Worm (Caenorhabditis elegans) whole organism, L2 larva: ENCODE data around the gene F47B10.8.

ENCODE experiments used
- C34F6.9 ChIP-seq: fragments of 150-350 bp; optimal IDR thresholded peaks from 2 replicates; lab custom pipeline; 2014; ENCODE audit warnings: missing biosample characterization, missing genetic modification characterization
- F13H6.1 ChIP-seq: sonication (generic microtip); optimal IDR thresholded peaks from 2 replicates; lab custom pipeline; 2016; ENCODE audit warnings: missing genetic modification characterization, missing compliant biosample characterization
- R02D3.7 ChIP-seq: fragments of 150-350 bp; optimal IDR thresholded peaks from 2 replicates; lab custom pipeline; 2014; ENCODE audit warnings: missing biosample characterization, missing genetic modification characterization
- Y55F3AM.14 ChIP-seq: fragments of 200-800 bp; sonication (Bioruptor generic); optimal IDR thresholded peaks from 2 replicates; lab custom pipeline; 2018; ENCODE audit warnings: mild to moderate bottlenecking, missing genetic modification characterization, missing compliant biosample characterization
- ZK546.5 ChIP-seq: sonication (generic microtip); optimal IDR thresholded peaks from 2 replicates; lab custom pipeline; 2017; ENCODE audit warnings: missing biosample characterization, missing genetic modification characterization
- alr-1 ChIP-seq: fragments of 150-350 bp; optimal IDR thresholded peaks from 2 replicates; lab custom pipeline; 2014; ENCODE audit warnings: missing biosample characterization, missing genetic modification characterization
- aly-2 ChIP-seq: fragments of 150-350 bp; optimal IDR thresholded peaks from 2 replicates; lab custom pipeline; 2014; ENCODE audit warnings: missing biosample characterization, missing genetic modification characterization
- ama-1 ChIP-seq: fragments of 150-350 bp; optimal IDR thresholded peaks from 2 replicates; lab custom pipeline; 2018; ENCODE audit warnings: inconsistent platforms
- blmp-1 ChIP-seq: sonication (generic microtip); optimal IDR thresholded peaks from 2 replicates; lab custom pipeline; 2017; ENCODE audit warnings: missing genetic modification characterization, mild to moderate bottlenecking, missing compliant biosample characterization, antibody characterized with exemption, moderate library complexity; ENCODE audit not compliant: insufficient read depth
- ceh-16 ChIP-seq: fragments of 150-350 bp; optimal IDR thresholded peaks from 2 replicates; lab custom pipeline; 2014; ENCODE audit warnings: missing biosample characterization, missing genetic modification characterization
- ceh-82 ChIP-seq: fragments of 150-350 bp; optimal IDR thresholded peaks from 2 replicates; lab custom pipeline; 2014; ENCODE audit warnings: missing biosample characterization, missing genetic modification characterization
- crh-2 ChIP-seq: sonication (generic microtip); optimal IDR thresholded peaks from 2 replicates; lab custom pipeline; 2017; ENCODE audit warnings: missing biosample characterization, missing genetic modification characterization
- dmd-4 ChIP-seq: sonication (generic microtip); optimal IDR thresholded peaks from 2 replicates; lab custom pipeline; 2017; ENCODE audit warnings: missing biosample characterization, missing genetic modification characterization
- egl-27 ChIP-seq: sonication (generic microtip); optimal IDR thresholded peaks from 3 replicates; lab custom pipeline; 2017; ENCODE audit warnings: missing biosample characterization, missing genetic modification reagents, missing genetic modification characterization
- elt-1 ChIP-seq: fragments of 150-350 bp; optimal IDR thresholded peaks from 2 replicates; lab custom pipeline; 2014; ENCODE audit warnings: missing biosample characterization, missing genetic modification characterization
- elt-3 ChIP-seq: sonication (generic microtip); optimal IDR thresholded peaks from 2 replicates; lab custom pipeline; 2017; ENCODE audit warnings: missing biosample characterization, missing genetic modification characterization
- fos-1 ChIP-seq: fragments of 150-350 bp; optimal IDR thresholded peaks from 2 replicates; lab custom pipeline; 2014; ENCODE audit warnings: missing biosample characterization, missing genetic modification characterization
- gmeb-1 ChIP-seq: fragments of 150-350 bp; optimal IDR thresholded peaks from 2 replicates; lab custom pipeline; 2014; ENCODE audit warnings: missing biosample characterization, missing genetic modification characterization
- lin-11 ChIP-seq: fragments of 150-350 bp; sonication (generic microtip); optimal IDR thresholded peaks from 2 replicates; lab custom pipeline; 2014; ENCODE audit warnings: missing biosample characterization, missing genetic modification characterization, inconsistent platforms, mixed read lengths
- lin-13 ChIP-seq: fragments of 150-350 bp; optimal IDR thresholded peaks from 2 replicates; lab custom pipeline; 2014; ENCODE audit warnings: missing biosample characterization, missing genetic modification reagents, missing genetic modification characterization
- lin-39 ChIP-seq: fragments of 150-350 bp; optimal IDR thresholded peaks from 2 replicates; lab custom pipeline; 2014; ENCODE audit warnings: missing biosample characterization, missing genetic modification reagents, missing genetic modification characterization
- lsy-2 ChIP-seq, 2 experiments: fragments of 150-350 bp in 1 of 2; sonication (generic microtip) in 1 of 2; optimal IDR thresholded peaks; 2 replicates each; lab custom pipeline; 2014 to 2017; ENCODE audit warnings: missing biosample characterization in 2 of 2, missing genetic modification characterization in 2 of 2
- mab-5 ChIP-seq: fragments of 150-350 bp; optimal IDR thresholded peaks from 2 replicates; lab custom pipeline; 2014; ENCODE audit warnings: missing biosample characterization, missing genetic modification characterization
- mbf-1 ChIP-seq: sonication (generic microtip); optimal IDR thresholded peaks from 2 replicates; lab custom pipeline; 2017; ENCODE audit warnings: missing biosample characterization, missing genetic modification characterization
- mdl-1 ChIP-seq, 2 experiments: fragments of 150-350 bp in 1 of 2; sonication (generic microtip) in 1 of 2; optimal IDR thresholded peaks; 2 replicates each; lab custom pipeline; 2017; ENCODE audit warnings: missing biosample characterization in 2 of 2, missing genetic modification characterization in 2 of 2
- nhr-10 ChIP-seq: sonication (generic microtip); optimal IDR thresholded peaks from 2 replicates; lab custom pipeline; 2017; ENCODE audit warnings: missing biosample characterization, missing genetic modification characterization
- nhr-11 ChIP-seq: fragments of 150-350 bp; optimal IDR thresholded peaks from 2 replicates; lab custom pipeline; 2014; ENCODE audit warnings: missing biosample characterization, missing genetic modification characterization
- nhr-12 ChIP-seq: fragments of 150-350 bp; optimal IDR thresholded peaks from 2 replicates; lab custom pipeline; 2014; ENCODE audit warnings: missing biosample characterization, missing genetic modification characterization
- nhr-129 ChIP-seq: fragments of 150-350 bp; optimal IDR thresholded peaks from 2 replicates; lab custom pipeline; 2014; ENCODE audit warnings: missing biosample characterization, missing genetic modification characterization
- nhr-21 ChIP-seq: fragments of 150-350 bp; optimal IDR thresholded peaks from 2 replicates; lab custom pipeline; 2014; ENCODE audit warnings: missing biosample characterization, missing genetic modification characterization
- nhr-23 ChIP-seq: fragments of 150-350 bp; optimal IDR thresholded peaks from 2 replicates; lab custom pipeline; 2014; ENCODE audit warnings: missing biosample characterization, missing genetic modification reagents, missing genetic modification characterization
- nhr-237 ChIP-seq: fragments of 150-350 bp; optimal IDR thresholded peaks from 2 replicates; lab custom pipeline; 2014; ENCODE audit warnings: missing biosample characterization, missing genetic modification characterization
- nhr-25 ChIP-seq: fragments of 150-350 bp; sonication (generic microtip); optimal IDR thresholded peaks from 3 replicates; lab custom pipeline; 2014; ENCODE audit warnings: missing biosample characterization, missing genetic modification characterization
- nhr-6 ChIP-seq: fragments of 150-350 bp; optimal IDR thresholded peaks from 2 replicates; lab custom pipeline; 2014; ENCODE audit warnings: missing biosample characterization, missing genetic modification characterization
- nhr-77 ChIP-seq: fragments of 150-350 bp; optimal IDR thresholded peaks from 2 replicates; lab custom pipeline; 2014; ENCODE audit warnings: missing biosample characterization, missing genetic modification characterization
- peb-1 ChIP-seq: fragments of 150-350 bp; optimal IDR thresholded peaks from 2 replicates; lab custom pipeline; 2014; ENCODE audit warnings: missing biosample characterization, missing genetic modification characterization
- sem-4 ChIP-seq: fragments of 150-350 bp; optimal IDR thresholded peaks from 2 replicates; lab custom pipeline; 2014; ENCODE audit warnings: missing biosample characterization, missing genetic modification reagents, missing genetic modification characterization
- skn-1 ChIP-seq: sonication (generic microtip); optimal IDR thresholded peaks from 2 replicates; lab custom pipeline; 2017; ENCODE audit warnings: missing biosample characterization, missing genetic modification characterization
- sma-3 ChIP-seq: sonication (generic microtip); optimal IDR thresholded peaks from 2 replicates; lab custom pipeline; 2016; ENCODE audit warnings: missing genetic modification reagents, missing genetic modification characterization, missing compliant biosample characterization
- sma-9 ChIP-seq, 2 experiments: fragments of 150-350 bp in 1 of 2; sonication (generic microtip) in 1 of 2; optimal IDR thresholded peaks; 2 replicates each; lab custom pipeline; 2014 to 2016; ENCODE audit warnings: missing genetic modification characterization in 2 of 2, mild to moderate bottlenecking in 1 of 2, missing biosample characterization in 1 of 2, missing compliant biosample characterization in 1 of 2, missing genetic modification reagents in 1 of 2, moderate library complexity in 1 of 2
- snpc-4 ChIP-seq: fragments of 150-350 bp; optimal IDR thresholded peaks from 2 replicates; lab custom pipeline; 2014; ENCODE audit warnings: missing biosample characterization, missing genetic modification characterization
- unc-39 ChIP-seq: fragments of 150-350 bp; optimal IDR thresholded peaks from 2 replicates; lab custom pipeline; 2014; ENCODE audit warnings: missing biosample characterization, missing genetic modification characterization
- unc-55 ChIP-seq: fragments of 150-350 bp; sonication (generic microtip); optimal IDR thresholded peaks from 3 replicates; lab custom pipeline; 2014; ENCODE audit warnings: missing biosample characterization, missing genetic modification reagents, missing genetic modification characterization
- unc-62 ChIP-seq: fragments of 150-350 bp; optimal IDR thresholded peaks from 2 replicates; lab custom pipeline; 2014; ENCODE audit warnings: missing biosample characterization, missing genetic modification reagents, missing genetic modification characterization
- zag-1 ChIP-seq: fragments of 150-350 bp; optimal IDR thresholded peaks from 2 replicates; lab custom pipeline; 2014; ENCODE audit warnings: missing biosample characterization, missing genetic modification characterization
- ztf-1 ChIP-seq: fragments of 200-800 bp; sonication (Bioruptor generic); conservative IDR thresholded peaks from 2 replicates; pipeline ENCODE4 v1.3.6; 2022; ENCODE audit warnings: missing genetic modification characterization, missing compliant biosample characterization
- ztf-11 ChIP-seq: sonication (generic microtip); optimal IDR thresholded peaks from 2 replicates; lab custom pipeline; 2017; ENCODE audit warnings: missing biosample characterization, missing genetic modification characterization
- ztf-4 ChIP-seq: fragments of 150-350 bp; optimal IDR thresholded peaks from 2 replicates; lab custom pipeline; 2014; ENCODE audit warnings: missing biosample characterization, missing genetic modification characterization

The F47B10.8 gene

DNA sequence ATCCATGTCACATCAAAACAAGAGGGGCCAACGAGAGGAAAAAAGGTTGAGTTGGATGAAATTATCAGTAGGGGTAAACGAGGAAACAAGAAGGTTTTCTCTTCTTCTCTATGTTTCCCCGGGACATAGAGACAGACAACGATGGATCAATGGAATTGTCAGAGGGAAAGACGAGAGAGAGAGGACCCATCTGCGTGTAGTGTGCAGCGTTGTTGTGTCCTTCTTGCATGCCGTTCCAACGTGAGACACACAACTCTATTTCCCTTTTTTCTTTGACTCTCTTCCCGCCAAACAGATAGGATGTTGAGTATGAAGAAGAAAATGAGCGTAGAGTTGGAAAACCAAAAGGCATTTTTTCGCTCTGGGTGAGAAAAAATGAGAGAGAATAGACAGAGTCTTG lies 9.7 kb downstream of the F47B10.8 start:
- no peak for TF ChIP-seq ZK546.5 (tag; lab: Kevin White, UChicago)
- TF ChIP-seq aly-2 (tag; lab: Kevin White, UChicago): no peak
- TF ChIP-seq nhr-12 (tag; lab: Kevin White, UChicago): no peak
- peak; percentile 31 for TF ChIP-seq lin-13
- peak; percentile 88 for TF ChIP-seq C34F6.9
- peak; percentile 88 for TF ChIP-seq sma-9 (GFP tag; optimal IDR thresholded peaks at IDR 0.05; lab: Kevin White, UChicago)
- TF ChIP-seq sma-9 (tag; optimal IDR thresholded peaks at IDR 0.05; lab: Kevin White, UChicago): no peak
- TF ChIP-seq ama-1 (lab: Kevin White, UChicago): no peak
- no peak for TF ChIP-seq nhr-77 (tag; lab: Kevin White, UChicago)
- peak; percentile 83 for TF ChIP-seq unc-55
- TF ChIP-seq nhr-21 (tag; lab: Kevin White, UChicago): peak; percentile 66
- peak; percentile 15 for TF ChIP-seq blmp-1 (tag; lab: Kevin White, UChicago)
- TF ChIP-seq zag-1: peak; percentile 29
- TF ChIP-seq lsy-2 (tag; optimal IDR thresholded peaks at IDR 0.05; lab: Kevin White, UChicago): peak; percentile 18 to 66
- peak; percentile 15 to 70 for TF ChIP-seq mdl-1 (tag; optimal IDR thresholded peaks at IDR 0.05; lab: Kevin White, UChicago)
- TF ChIP-seq nhr-6 (tag; lab: Kevin White, UChicago): peak; percentile 64
- no peak for TF ChIP-seq nhr-10 (tag; lab: Kevin White, UChicago)
- peak; percentile 44 for TF ChIP-seq crh-2 (tag; lab: Kevin White, UChicago)
- TF ChIP-seq snpc-4 (tag; lab: Kevin White, UChicago): peak; percentile 36
- TF ChIP-seq nhr-25 (tag; lab: Kevin White, UChicago): peak; percentile 9
- no peak for TF ChIP-seq ztf-11
- peak; percentile 93 for TF ChIP-seq nhr-129 (tag; lab: Kevin White, UChicago)
- TF ChIP-seq R02D3.7 (tag; lab: Kevin White, UChicago): no peak
- TF ChIP-seq dmd-4: no peak
- TF ChIP-seq nhr-11: no peak
- no peak for TF ChIP-seq lin-11
- no peak for TF ChIP-seq lin-39 (tag; lab: Kevin White, UChicago)
- TF ChIP-seq nhr-237 (tag; lab: Kevin White, UChicago): no peak
- no peak for TF ChIP-seq ceh-82 (tag; lab: Kevin White, UChicago)
- TF ChIP-seq mab-5: peak; percentile 50
- peak; percentile 41 for TF ChIP-seq egl-27 (tag; lab: Kevin White, UChicago)
- TF ChIP-seq elt-3 (tag; lab: Kevin White, UChicago): no peak
- TF ChIP-seq ceh-16 (tag; lab: Kevin White, UChicago): no peak
- peak; percentile 45 for TF ChIP-seq fos-1 (tag; lab: Kevin White, UChicago)
- no peak for TF ChIP-seq elt-1 (tag; lab: Kevin White, UChicago)
- no peak for TF ChIP-seq alr-1 (tag; lab: Kevin White, UChicago)
- TF ChIP-seq sem-4 (tag; lab: Kevin White, UChicago): peak; percentile 17
- TF ChIP-seq gmeb-1 (tag; lab: Kevin White, UChicago): no peak
- TF ChIP-seq ztf-4 (tag; lab: Kevin White, UChicago): no peak
- no peak for TF ChIP-seq unc-62 (GFP tag; lab: Kevin White, UChicago)
- TF ChIP-seq peb-1 (tag; lab: Kevin White, UChicago): no peak
- no peak for TF ChIP-seq sma-3 (GFP tag; lab: Kevin White, UChicago)
- TF ChIP-seq mbf-1 (tag; lab: Kevin White, UChicago): no peak
- no peak for TF ChIP-seq ztf-1 (GFP tag; lab: Robert Waterston, UW)
- TF ChIP-seq Y55F3AM.14: no peak
- peak; percentile 80 for TF ChIP-seq F13H6.1 (tag; lab: Kevin White, UChicago)
- TF ChIP-seq nhr-23: no peak
- no peak for TF ChIP-seq skn-1 (tag; lab: Kevin White, UChicago)
- TF ChIP-seq unc-39 (tag; lab: Kevin White, UChicago): no peak
